Fruit fly (Drosophila melanogaster) whole organism, embryonic: ENCODE measurements around the gene Hmbs.

Experiments
- Ada2b ChIP-seq: fragments of 200-800 bp; sonication (Bioruptor generic); IDR thresholded peaks from 2 replicates; pipeline ENCODE4 v1.3.6; 2022; ENCODE audit warnings: missing biosample characterization, missing genetic modification characterization
- CG10209 ChIP-seq: fragments of 200-800 bp; sonication (Bioruptor generic); optimal IDR thresholded peaks from 3 replicates; lab custom pipeline; 2017; ENCODE audit warnings: missing biosample characterization, mild to moderate bottlenecking, missing genetic modification characterization, missing genetic modification reagents
- CG10274 ChIP-seq: fragments of 200-800 bp; sonication (Bioruptor generic); optimal IDR thresholded peaks from 3 replicates; lab custom pipeline; 2017; ENCODE audit warnings: missing biosample characterization, mild to moderate bottlenecking, missing genetic modification characterization
- CG10959 ChIP-seq: fragments of 200-800 bp; sonication (Bioruptor generic); IDR thresholded peaks from 2 replicates; pipeline ENCODE4 v1.3.6; 2022; ENCODE audit warnings: missing biosample characterization, missing genetic modification characterization
- CG11398 ChIP-seq: fragments of 200-800 bp; sonication (Bioruptor generic); optimal IDR thresholded peaks from 2 replicates; lab custom pipeline; 2016; ENCODE audit warnings: missing biosample characterization, missing genetic modification characterization
- CG11560 ChIP-seq: fragments of 200-800 bp; sonication (Bioruptor generic); IDR thresholded peaks from 3 replicates; pipeline ENCODE4 v1.3.6; 2022; ENCODE audit warnings: missing biosample characterization, missing genetic modification characterization
- CG12219 ChIP-seq: fragments of 200-800 bp; sonication (Bioruptor generic); optimal IDR thresholded peaks from 3 replicates; lab custom pipeline; 2018; ENCODE audit warnings: missing biosample characterization, mild to moderate bottlenecking, missing genetic modification characterization
- CG13775 ChIP-seq: fragments of 200-800 bp; sonication (Bioruptor generic); optimal IDR thresholded peaks from 3 replicates; lab custom pipeline; 2017; ENCODE audit warnings: missing biosample characterization, mild to moderate bottlenecking, missing genetic modification characterization
- CG14014 ChIP-seq: fragments of 200-800 bp; sonication (Bioruptor generic); IDR thresholded peaks from 2 replicates; pipeline ENCODE4 v1.3.6; 2022; ENCODE audit warnings: missing biosample characterization, missing genetic modification characterization
- CG15269 ChIP-seq: fragments of 200-800 bp; sonication (Bioruptor generic); optimal IDR thresholded peaks from 2 replicates; lab custom pipeline; 2018; ENCODE audit warnings: missing biosample characterization, mild to moderate bottlenecking, missing genetic modification characterization, moderate library complexity
- CG16813 ChIP-seq: fragments of 200-800 bp; sonication (Bioruptor generic); IDR thresholded peaks from 3 replicates; pipeline ENCODE4 v1.3.6; 2022; ENCODE audit warnings: missing biosample characterization, missing genetic modification characterization; ENCODE audit not compliant: partially characterized antibody
- CG17829 ChIP-seq: fragments of 200-800 bp; optimal IDR thresholded peaks from 2 replicates; lab custom pipeline; 2019; ENCODE audit warnings: missing biosample characterization, mild to moderate bottlenecking, missing genetic modification characterization, moderate library complexity
- CG2116 ChIP-seq: fragments of 200-800 bp; sonication (Bioruptor generic); optimal IDR thresholded peaks from 3 replicates; lab custom pipeline; 2018; ENCODE audit warnings: missing biosample characterization, mild to moderate bottlenecking, missing genetic modification characterization
- CG2875 ChIP-seq: fragments of 200-800 bp; sonication (Bioruptor generic); optimal IDR thresholded peaks from 2 replicates; lab custom pipeline; 2017; ENCODE audit warnings: missing biosample characterization, mild to moderate bottlenecking, missing genetic modification characterization, missing genetic modification reagents
- CG2889 ChIP-seq: fragments of 200-800 bp; sonication (Bioruptor generic); IDR thresholded peaks from 3 replicates; pipeline ENCODE4 v1.3.6; 2022; ENCODE audit warnings: missing biosample characterization, missing genetic modification characterization
- CG3065 ChIP-seq: fragments of 200-800 bp; sonication (Bioruptor generic); optimal IDR thresholded peaks from 2 replicates; lab custom pipeline; 2016; ENCODE audit warnings: missing biosample characterization, missing genetic modification characterization
- CG4360 ChIP-seq: fragments of 200-800 bp; sonication (Bioruptor generic); IDR thresholded peaks from 2 replicates; pipeline ENCODE4 v1.3.6; 2022; ENCODE audit warnings: missing biosample characterization, missing genetic modification characterization
- CG4820 ChIP-seq: fragments of 200-800 bp; sonication (Bioruptor generic); optimal IDR thresholded peaks from 3 replicates; lab custom pipeline; 2016; ENCODE audit warnings: missing biosample characterization, missing genetic modification characterization
- CG6272 ChIP-seq: fragments of 200-800 bp; sonication (Bioruptor generic); IDR thresholded peaks from 2 replicates; pipeline ENCODE4 v1.3.6; 2022; ENCODE audit warnings: missing biosample characterization, missing genetic modification characterization
- CG6654 ChIP-seq: fragments of 200-800 bp; sonication (Bioruptor generic); optimal IDR thresholded peaks from 2 replicates; lab custom pipeline; 2017; ENCODE audit warnings: missing biosample characterization, mild to moderate bottlenecking, missing genetic modification characterization
- CG6791 ChIP-seq: fragments of 200-800 bp; sonication (Bioruptor generic); IDR thresholded peaks from 3 replicates; pipeline ENCODE4 v1.3.6; 2022; ENCODE audit warnings: missing biosample characterization, missing genetic modification characterization; ENCODE audit not compliant: partially characterized antibody
- CG7987 ChIP-seq: fragments of 200-800 bp; sonication (Bioruptor generic); optimal IDR thresholded peaks from 2 replicates; lab custom pipeline; 2018; ENCODE audit warnings: missing biosample characterization, mild to moderate bottlenecking, missing genetic modification characterization, moderate library complexity
- CG8924 ChIP-seq: fragments of 200-800 bp; optimal IDR thresholded peaks from 3 replicates; lab custom pipeline; 2019; ENCODE audit warnings: missing biosample characterization, mild to moderate bottlenecking, missing genetic modification characterization, moderate library complexity
- CG9727 ChIP-seq: fragments of 200-800 bp; sonication (Bioruptor generic); optimal IDR thresholded peaks from 3 replicates; lab custom pipeline; 2017; ENCODE audit warnings: missing biosample characterization, mild to moderate bottlenecking, missing genetic modification characterization
- CG9876 ChIP-seq: fragments of 200-800 bp; sonication (Bioruptor generic); optimal IDR thresholded peaks from 2 replicates; lab custom pipeline; 2016; ENCODE audit warnings: missing biosample characterization, missing genetic modification characterization
- CHES-1-like ChIP-seq: fragments of 200-800 bp; sonication (Bioruptor generic); optimal IDR thresholded peaks from 2 replicates; lab custom pipeline; 2016; ENCODE audit warnings: missing biosample characterization, missing genetic modification characterization
- D19A ChIP-seq: fragments of 200-800 bp; optimal IDR thresholded peaks from 3 replicates; lab custom pipeline; 2019; ENCODE audit warnings: missing biosample characterization, mild to moderate bottlenecking, missing genetic modification characterization, moderate library complexity
- Dll ChIP-seq: fragments of 200-800 bp; sonication (Bioruptor generic); IDR thresholded peaks from 4 replicates; pipeline ENCODE4 v1.3.6; 2022; ENCODE audit warnings: missing biosample characterization, missing genetic modification characterization; ENCODE audit not compliant: partially characterized antibody
- Doc3 ChIP-seq: fragments of 200-800 bp; sonication (Bioruptor generic); IDR thresholded peaks from 3 replicates; pipeline ENCODE4 v1.3.6; 2022; ENCODE audit warnings: missing biosample characterization, missing genetic modification characterization; ENCODE audit not compliant: partially characterized antibody
- Fer2 ChIP-seq: fragments of 200-800 bp; sonication (Bioruptor generic); optimal IDR thresholded peaks from 2 replicates; lab custom pipeline; 2018; ENCODE audit warnings: missing biosample characterization, mild to moderate bottlenecking, missing genetic modification characterization, moderate library complexity
- H15 ChIP-seq: fragments of 200-800 bp; sonication (Bioruptor generic); IDR thresholded peaks from 3 replicates; pipeline ENCODE4 v1.3.6; 2022; ENCODE audit warnings: missing biosample characterization, missing genetic modification characterization
- HLH3B ChIP-seq: fragments of 200-800 bp; sonication (Bioruptor generic); IDR thresholded peaks from 2 replicates; pipeline ENCODE4 v1.3.6; 2022; ENCODE audit warnings: missing biosample characterization, missing genetic modification characterization
- Hr78 ChIP-seq, 2 experiments: fragments of 200-800 bp in 1 of 2; fragments of >200 bp in 1 of 2; sonication (Bioruptor generic) in 1 of 2; optimal IDR thresholded peaks; 2 replicates each; lab custom pipeline; 2017 to 2019; ENCODE audit warnings: missing biosample characterization in 2 of 2, missing genetic modification characterization in 2 of 2, mild to moderate bottlenecking in 1 of 2, moderate library complexity in 1 of 2
- Kr ChIP-seq: fragments of 200-800 bp; sonication (Bioruptor generic); optimal IDR thresholded peaks from 2 replicates; lab custom pipeline; 2017; ENCODE audit warnings: missing biosample characterization, mild to moderate bottlenecking, missing genetic modification characterization
- Nf-YA ChIP-seq: fragments of 200-800 bp; sonication (Bioruptor generic); IDR thresholded peaks from 2 replicates; pipeline ENCODE4 v1.3.6; 2022; ENCODE audit warnings: missing biosample characterization, missing genetic modification characterization
- Scr ChIP-seq: fragments of 200-800 bp; sonication (Bioruptor generic); IDR thresholded peaks from 2 replicates; pipeline ENCODE4 v1.3.6; 2022; ENCODE audit warnings: missing biosample characterization, missing genetic modification characterization; ENCODE audit not compliant: partially characterized antibody
- Sin3A ChIP-seq: fragments of >200 bp; optimal IDR thresholded peaks from 2 replicates; lab custom pipeline; 2018
- az2 ChIP-seq: fragments of 200-800 bp; sonication (Bioruptor generic); optimal IDR thresholded peaks from 3 replicates; lab custom pipeline; 2016; ENCODE audit warnings: missing biosample characterization, missing genetic modification characterization
- btn ChIP-seq: fragments of 200-800 bp; sonication (Bioruptor generic); optimal IDR thresholded peaks from 2 replicates; lab custom pipeline; 2016; ENCODE audit warnings: missing biosample characterization, missing genetic modification characterization
- chif ChIP-seq, 2 experiments: fragments of 200-800 bp; sonication (Bioruptor generic); optimal IDR thresholded peaks; 3 replicates each; lab custom pipeline; 2016; ENCODE audit warnings: missing biosample characterization in 2 of 2, missing genetic modification characterization in 2 of 2
- dysf ChIP-seq: fragments of 200-800 bp; sonication (Bioruptor generic); IDR thresholded peaks from 3 replicates; pipeline ENCODE4 v1.3.6; 2022; ENCODE audit warnings: missing biosample characterization, missing genetic modification characterization
- emc ChIP-seq: fragments of 200-800 bp; sonication (Bioruptor generic); optimal IDR thresholded peaks from 2 replicates; lab custom pipeline; 2016; ENCODE audit warnings: missing biosample characterization, missing genetic modification characterization
- esg ChIP-seq: fragments of 200-800 bp; sonication (Bioruptor generic); conservative IDR thresholded peaks from 2 replicates; pipeline ENCODE4 v1.3.6; 2022; ENCODE audit warnings: missing biosample characterization, missing genetic modification characterization
- exex ChIP-seq: fragments of 200-800 bp; sonication (Bioruptor generic); optimal IDR thresholded peaks from 4 replicates; lab custom pipeline; 2018; ENCODE audit warnings: missing biosample characterization, mild to moderate bottlenecking, missing genetic modification characterization, moderate library complexity
- ftz-f1 ChIP-seq: fragments of 200-800 bp; sonication (Bioruptor generic); optimal IDR thresholded peaks from 2 replicates; lab custom pipeline; 2016; ENCODE audit warnings: missing biosample characterization, missing genetic modification characterization
- grn ChIP-seq: fragments of 200-800 bp; sonication (Bioruptor generic); optimal IDR thresholded peaks from 3 replicates; lab custom pipeline; 2017; ENCODE audit warnings: missing biosample characterization, missing genetic modification characterization
- nerfin-2 ChIP-seq: fragments of 200-800 bp; sonication (Bioruptor generic); IDR thresholded peaks from 2 replicates; pipeline ENCODE4 v1.3.6; 2022; ENCODE audit warnings: missing biosample characterization, missing genetic modification characterization; ENCODE audit not compliant: partially characterized antibody
- pfk ChIP-seq: fragments of 200-800 bp; sonication (Bioruptor generic); optimal IDR thresholded peaks from 2 replicates; lab custom pipeline; 2018; ENCODE audit warnings: missing biosample characterization, mild to moderate bottlenecking, missing genetic modification characterization, moderate library complexity
- pho ChIP-seq: fragments of 200-800 bp; sonication (Bioruptor generic); optimal IDR thresholded peaks from 2 replicates; lab custom pipeline; 2016; ENCODE audit warnings: missing biosample characterization, missing genetic modification characterization
- sob ChIP-seq: fragments of 200-800 bp; sonication (Bioruptor generic); IDR thresholded peaks from 2 replicates; pipeline ENCODE4 v1.3.6; 2022; ENCODE audit warnings: missing biosample characterization, missing genetic modification characterization
- tx ChIP-seq: fragments of 200-800 bp; sonication (Bioruptor generic); optimal IDR thresholded peaks from 2 replicates; lab custom pipeline; 2016; ENCODE audit warnings: missing biosample characterization, missing genetic modification characterization
- zfh2 ChIP-seq: fragments of 200-800 bp; sonication (Bioruptor generic); optimal IDR thresholded peaks from 2 replicates; lab custom pipeline; 2016; ENCODE audit warnings: missing biosample characterization, missing genetic modification characterization

Gene Hmbs

DNA sequence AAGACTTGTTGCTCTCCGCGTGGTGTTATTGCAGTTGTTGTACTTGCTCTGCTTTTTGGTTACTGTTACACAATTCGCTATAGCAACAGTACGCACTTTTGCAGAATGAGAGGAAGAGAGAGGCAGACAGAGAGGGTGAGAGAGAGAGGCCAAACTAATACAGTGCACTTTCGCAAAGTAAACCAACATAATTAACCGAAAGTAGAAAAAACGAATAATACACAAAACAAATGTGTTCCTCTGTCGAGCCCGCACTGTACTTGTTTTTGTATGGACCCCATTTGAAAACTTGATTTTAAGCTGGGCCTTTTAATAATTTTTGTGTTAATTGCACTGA is 707 bp downstream of the Hmbs start (continued):
- no peak for TF ChIP-seq exex (tag; lab: Kevin White, UChicago)
- no peak for TF ChIP-seq CG13775 (GFP tag; lab: Kevin White, UChicago)
- TF ChIP-seq Dll (GFP tag; lab: Robert Waterston, UW): no peak
- no peak for TF ChIP-seq Sin3A (lab: Kevin White, UChicago)
- TF ChIP-seq CG9876 (GFP tag; lab: Kevin White, UChicago): no peak
- TF ChIP-seq btn (GFP tag; lab: Kevin White, UChicago): no peak
- no peak for TF ChIP-seq Fer2
- no peak for TF ChIP-seq CG6654 (GFP tag; lab: Kevin White, UChicago)
- no peak for TF ChIP-seq CG11560 (tag; lab: Robert Waterston, UW)
- peak; percentile 54 for TF ChIP-seq CG9727 (GFP tag; lab: Kevin White, UChicago)
- TF ChIP-seq grn: no peak
- TF ChIP-seq sob (GFP tag; lab: Robert Waterston, UW): peak; percentile 72
- TF ChIP-seq Doc3: no peak
- peak; percentile 2 for TF ChIP-seq CG17829
- TF ChIP-seq CG10274 (GFP tag; lab: Kevin White, UChicago): no peak
- no peak for TF ChIP-seq D19A (tag; lab: Kevin White, UChicago)
- no peak for TF ChIP-seq CG6791 (GFP tag; lab: Robert Waterston, UW)
- TF ChIP-seq tx (GFP tag; lab: Kevin White, UChicago): no peak
- peak; percentile 47; the same call in 1 of the 2 replicates for TF ChIP-seq HLH3B (GFP tag; lab: Robert Waterston, UW)
- peak; percentile 29 for TF ChIP-seq az2 (GFP tag; lab: Kevin White, UChicago)
- no peak for TF ChIP-seq chif (GFP tag; optimal IDR thresholded peaks at IDR 0.05; lab: Kevin White, UChicago)
- no peak for TF ChIP-seq nerfin-2 (GFP tag; lab: Robert Waterston, UW)
- peak; percentile 48 for TF ChIP-seq zfh2 (GFP tag; lab: Kevin White, UChicago)
- no peak for TF ChIP-seq CHES-1-like (GFP tag; lab: Kevin White, UChicago)
- peak; percentile 56 for TF ChIP-seq CG15269 (tag; lab: Kevin White, UChicago)
- no peak for TF ChIP-seq CG10959 (GFP tag; lab: Robert Waterston, UW)
- peak; percentile 65; the same call in 1 of the 2 replicates for TF ChIP-seq CG14014 (GFP tag; lab: Robert Waterston, UW)
- TF ChIP-seq CG6272 (GFP tag; lab: Robert Waterston, UW): no peak
- TF ChIP-seq CG2116 (GFP tag; lab: Kevin White, UChicago): no peak
- no peak for TF ChIP-seq pfk (GFP tag; lab: Kevin White, UChicago)
- TF ChIP-seq dysf (GFP tag; lab: Robert Waterston, UW): peak; percentile 63; the same call in 1 of the 3 replicates
- TF ChIP-seq Scr: no peak
- TF ChIP-seq CG4360: no peak; the same call in 1 of the 2 replicates
- no peak for TF ChIP-seq CG2875 (GFP tag; lab: Kevin White, UChicago)
- TF ChIP-seq ftz-f1: no peak
- no peak for TF ChIP-seq CG2889
- no peak for TF ChIP-seq Hr78 (GFP tag; optimal IDR thresholded peaks at IDR 0.05; lab: Kevin White, UChicago)
- TF ChIP-seq CG16813: no peak
- no peak for TF ChIP-seq CG8924
- TF ChIP-seq Nf-YA (GFP tag; lab: Robert Waterston, UW): no peak
- peak; percentile 71 for TF ChIP-seq Ada2b (GFP tag; lab: Robert Waterston, UW)
- TF ChIP-seq CG7987 (GFP tag; lab: Kevin White, UChicago): no peak
- TF ChIP-seq Kr (GFP tag; lab: Kevin White, UChicago): no peak
- TF ChIP-seq CG4820 (GFP tag; lab: Kevin White, UChicago): no peak
- TF ChIP-seq CG10209 (GFP tag; lab: Kevin White, UChicago): peak; percentile 35
- no peak for TF ChIP-seq CG11398 (GFP tag; lab: Kevin White, UChicago)
- TF ChIP-seq pho (GFP tag; lab: Kevin White, UChicago): peak; percentile 33
- peak; percentile 32; the same call in 1 of the 2 replicates for TF ChIP-seq esg (GFP tag; lab: Robert Waterston, UW)
- peak; percentile 59; the same call in 1 of the 3 replicates for TF ChIP-seq H15
- no peak for TF ChIP-seq emc (GFP tag; lab: Kevin White, UChicago)
- no peak for TF ChIP-seq CG3065
- no peak for TF ChIP-seq CG12219 (GFP tag; lab: Kevin White, UChicago)
